Worm (Caenorhabditis elegans): Measurements from ENCODE around the gene daf-3.

DNA sequence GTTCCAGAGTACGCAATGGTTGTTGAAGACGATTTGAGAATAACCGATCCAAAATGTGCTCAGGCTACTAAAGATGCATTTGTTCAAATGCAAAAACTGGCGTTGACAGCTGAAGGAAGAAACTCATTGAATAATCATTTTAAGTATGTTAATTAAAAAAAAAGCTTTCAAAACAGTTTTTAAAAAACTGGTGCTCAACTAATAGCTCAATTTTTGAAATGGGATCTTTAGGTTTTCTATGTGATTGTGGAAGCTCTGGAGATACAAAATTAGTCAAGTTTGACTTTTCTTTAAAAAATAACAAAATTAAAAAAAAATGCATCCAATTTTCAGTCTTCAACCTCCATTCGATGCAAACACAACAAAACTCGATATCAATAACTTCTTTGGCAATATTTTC is 48.4 kb upstream of the daf-3 start:
- TF ChIP-seq K12H6.12 (tag; optimal IDR thresholded peaks at IDR 0.05), result no peak
- TF ChIP-seq lin-26 (GFP tag; IDR thresholded peaks at IDR 0.05), result no peak
- TF ChIP-seq D2030.7 (GFP tag; IDR thresholded peaks at IDR 0.05), result no peak
- no peak for TF ChIP-seq F52B5.7 (tag; optimal IDR thresholded peaks at IDR 0.05)
- no peak for TF ChIP-seq ama-1 (optimal IDR thresholded peaks at IDR 0.05)
- no peak for TF ChIP-seq ama-1 (GFP tag; optimal IDR thresholded peaks at IDR 0.05)
- TF ChIP-seq F57A8.1 (GFP tag; optimal IDR thresholded peaks at IDR 0.05), result no peak
- no peak for TF ChIP-seq nfyb-1 (GFP tag; IDR thresholded peaks at IDR 0.05)
- TF ChIP-seq rcor-1 (GFP tag; IDR thresholded peaks at IDR 0.05), result no peak
- TF ChIP-seq Y53F4B.3 (GFP tag; IDR thresholded peaks at IDR 0.05), result no peak
- no peak for TF ChIP-seq sea-2 (GFP tag; IDR thresholded peaks at IDR 0.05)
- no peak for TF ChIP-seq snpc-4 (GFP tag; optimal IDR thresholded peaks at IDR 0.05)
- no peak for TF ChIP-seq snpc-4 (tag; optimal IDR thresholded peaks at IDR 0.05)
- no peak for TF ChIP-seq unc-62 (GFP tag; optimal IDR thresholded peaks at IDR 0.05)
- no peak for TF ChIP-seq attf-3 (GFP tag; conservative IDR thresholded peaks at IDR 0.05)
- no peak for TF ChIP-seq unc-130 (GFP tag; optimal IDR thresholded peaks at IDR 0.05)
